Fruit fly (Drosophila melanogaster) whole organism, embryonic: ENCODE results near the gene bmm.

Experiments used
- Adf1 ChIP-seq: fragments of 200-800 bp; sonication (Bioruptor generic); IDR thresholded peaks from 2 replicates; pipeline ENCODE4 v1.3.6; 2022; ENCODE audit warnings: missing biosample characterization, missing genetic modification characterization
- B-H2 ChIP-seq: fragments of 200-800 bp; sonication (Bioruptor generic); optimal IDR thresholded peaks from 2 replicates; lab custom pipeline; 2018; ENCODE audit warnings: missing biosample characterization, mild to moderate bottlenecking, missing genetic modification characterization
- CG10267 ChIP-seq: fragments of 200-800 bp; sonication (Bioruptor generic); optimal IDR thresholded peaks from 2 replicates; lab custom pipeline; 2018; ENCODE audit warnings: missing biosample characterization, mild to moderate bottlenecking, missing genetic modification characterization, moderate library complexity
- CG10274 ChIP-seq: fragments of 200-800 bp; sonication (Bioruptor generic); optimal IDR thresholded peaks from 3 replicates; lab custom pipeline; 2017; ENCODE audit warnings: missing biosample characterization, mild to moderate bottlenecking, missing genetic modification characterization
- CG11247 ChIP-seq: fragments of 200-800 bp; sonication (Bioruptor generic); IDR thresholded peaks from 2 replicates; pipeline ENCODE4 v1.3.6; 2022; ENCODE audit warnings: missing biosample characterization, missing genetic modification characterization
- CG11504 ChIP-seq: fragments of 200-800 bp; sonication (Bioruptor generic); optimal IDR thresholded peaks from 3 replicates; lab custom pipeline; 2019; ENCODE audit warnings: missing biosample characterization, mild to moderate bottlenecking, missing genetic modification characterization, moderate library complexity
- CG12104 ChIP-seq: fragments of 200-800 bp; sonication (Bioruptor generic); optimal IDR thresholded peaks from 3 replicates; lab custom pipeline; 2016; ENCODE audit warnings: missing biosample characterization, missing genetic modification characterization
- CG12659 ChIP-seq: fragments of 200-800 bp; sonication (Bioruptor generic); optimal IDR thresholded peaks from 3 replicates; lab custom pipeline; 2017; ENCODE audit warnings: mild to moderate bottlenecking, missing biosample characterization, missing genetic modification reagents, missing genetic modification characterization
- CG14667 ChIP-seq: fragments of 200-800 bp; sonication (Bioruptor generic); IDR thresholded peaks from 2 replicates; pipeline ENCODE4 v1.3.6; 2022; ENCODE audit warnings: missing biosample characterization, missing genetic modification characterization
- CG1603 ChIP-seq: fragments of 200-800 bp; sonication (Bioruptor generic); optimal IDR thresholded peaks from 2 replicates; lab custom pipeline; 2019; ENCODE audit warnings: missing biosample characterization, mild to moderate bottlenecking, missing genetic modification characterization, moderate library complexity
- CG17186 ChIP-seq: fragments of 200-800 bp; sonication (Bioruptor generic); optimal IDR thresholded peaks from 3 replicates; lab custom pipeline; 2017; ENCODE audit warnings: missing biosample characterization, missing genetic modification reagents, missing genetic modification characterization
- CG2116 ChIP-seq: fragments of 200-800 bp; sonication (Bioruptor generic); optimal IDR thresholded peaks from 3 replicates; lab custom pipeline; 2018; ENCODE audit warnings: missing biosample characterization, mild to moderate bottlenecking, missing genetic modification characterization
- CG2199 ChIP-seq: fragments of 200-800 bp; sonication (Bioruptor generic); IDR thresholded peaks from 3 replicates; pipeline ENCODE4 v1.3.6; 2022; ENCODE audit warnings: missing biosample characterization, missing genetic modification characterization
- CG32767 ChIP-seq: fragments of 200-800 bp; sonication (Bioruptor generic); IDR thresholded peaks from 2 replicates; pipeline ENCODE4 v1.3.6; 2022; ENCODE audit warnings: missing biosample characterization, missing genetic modification characterization
- CG3847 ChIP-seq: fragments of 200-800 bp; sonication (Bioruptor generic); IDR thresholded peaks from 2 replicates; pipeline ENCODE4 v1.3.6; 2022; ENCODE audit warnings: missing biosample characterization, missing genetic modification characterization
- CG4360 ChIP-seq: fragments of 200-800 bp; sonication (Bioruptor generic); IDR thresholded peaks from 2 replicates; pipeline ENCODE4 v1.3.6; 2022; ENCODE audit warnings: missing biosample characterization, missing genetic modification characterization
- CG7271 ChIP-seq: fragments of 200-800 bp; sonication (Bioruptor generic); optimal IDR thresholded peaks from 2 replicates; lab custom pipeline; 2018; ENCODE audit warnings: missing biosample characterization, mild to moderate bottlenecking, missing genetic modification characterization, moderate library complexity
- CG7372 ChIP-seq: fragments of 200-800 bp; sonication (Bioruptor generic); IDR thresholded peaks from 2 replicates; pipeline ENCODE4 v1.3.6; 2022; ENCODE audit warnings: missing biosample characterization, missing genetic modification characterization
- CG8281 ChIP-seq: fragments of 200-800 bp; sonication (Bioruptor generic); optimal IDR thresholded peaks from 2 replicates; lab custom pipeline; 2018; ENCODE audit warnings: missing biosample characterization, mild to moderate bottlenecking, missing genetic modification characterization, moderate library complexity
- CG8290 ChIP-seq, 3 experiments: fragments of 200-800 bp; sonication (Bioruptor generic); optimal IDR thresholded peaks; 2 replicates each; lab custom pipeline; 2016 to 2019; ENCODE audit warnings: missing biosample characterization in 3 of 3, missing genetic modification characterization in 3 of 3, mild to moderate bottlenecking in 2 of 3, moderate library complexity in 1 of 3
- Dek ChIP-seq: fragments of 200-800 bp; sonication (Bioruptor generic); optimal IDR thresholded peaks from 3 replicates; lab custom pipeline; 2019; ENCODE audit warnings: missing biosample characterization, mild to moderate bottlenecking, missing genetic modification characterization, moderate library complexity
- Dp ChIP-seq: fragments of 200-800 bp; sonication (Bioruptor generic); optimal IDR thresholded peaks from 2 replicates; lab custom pipeline; 2018; ENCODE audit warnings: missing biosample characterization, mild to moderate bottlenecking, missing genetic modification characterization, moderate library complexity
- Dref ChIP-seq: fragments of 200-800 bp; sonication (Bioruptor generic); IDR thresholded peaks from 2 replicates; pipeline ENCODE4 v1.3.6; 2022; ENCODE audit warnings: missing biosample characterization, missing genetic modification characterization
- E2f2 ChIP-seq: fragments of 200-800 bp; sonication (Bioruptor generic); IDR thresholded peaks from 2 replicates; pipeline ENCODE4 v1.3.6; 2022; ENCODE audit warnings: missing biosample characterization, missing genetic modification characterization
- H2.0 ChIP-seq: fragments of 200-800 bp; sonication (Bioruptor generic); IDR thresholded peaks from 2 replicates; pipeline ENCODE4 v1.3.6; 2022; ENCODE audit warnings: missing biosample characterization, missing genetic modification characterization
- HLH54F ChIP-seq: fragments of 200-800 bp; sonication (Bioruptor generic); optimal IDR thresholded peaks from 3 replicates; lab custom pipeline; 2016; ENCODE audit warnings: missing biosample characterization, missing genetic modification characterization
- HLHmδ ChIP-seq: fragments of 200-800 bp; sonication (Bioruptor generic); optimal IDR thresholded peaks from 2 replicates; lab custom pipeline; 2018; ENCODE audit warnings: missing biosample characterization, mild to moderate bottlenecking, missing genetic modification characterization, moderate library complexity
- Med ChIP-seq: fragments of 200-800 bp; sonication (Bioruptor generic); peaks from one replicate; lab custom pipeline; 2016; ENCODE audit warnings: missing biosample characterization, missing genetic modification characterization, mild to moderate bottlenecking, inconsistent platforms, moderate library complexity
- NFAT ChIP-seq: fragments of 200-800 bp; sonication (Bioruptor generic); IDR thresholded peaks from 2 replicates; pipeline ENCODE4 v1.3.6; 2022; ENCODE audit warnings: missing biosample characterization, missing genetic modification characterization
- NfI ChIP-seq: fragments of 200-800 bp; sonication (Bioruptor generic); optimal IDR thresholded peaks from 3 replicates; lab custom pipeline; 2018; ENCODE audit warnings: missing biosample characterization, mild to moderate bottlenecking, missing genetic modification characterization, moderate library complexity
- Ptx1 ChIP-seq: fragments of 200-800 bp; sonication (Bioruptor generic); IDR thresholded peaks from 2 replicates; pipeline ENCODE4 v1.3.6; 2022; ENCODE audit warnings: missing biosample characterization, missing genetic modification characterization
- Ravus ChIP-seq: fragments of 200-800 bp; sonication (Bioruptor generic); IDR thresholded peaks from 2 replicates; pipeline ENCODE4 v1.3.6; 2022; ENCODE audit warnings: missing biosample characterization, missing genetic modification characterization
- Rfx ChIP-seq: fragments of 200-800 bp; sonication (Bioruptor generic); IDR thresholded peaks from 2 replicates; pipeline ENCODE4 v1.3.6; 2022; ENCODE audit warnings: missing biosample characterization, missing genetic modification characterization
- Taf1 ChIP-seq: fragments of 200-800 bp; sonication (Bioruptor generic); IDR thresholded peaks from 2 replicates; pipeline ENCODE4 v1.3.6; 2022; ENCODE audit warnings: missing biosample characterization, missing genetic modification characterization
- Vsx1 ChIP-seq: fragments of 200-800 bp; sonication (Bioruptor generic); optimal IDR thresholded peaks from 2 replicates; lab custom pipeline; 2017; ENCODE audit warnings: missing biosample characterization, mild to moderate bottlenecking, missing genetic modification characterization, missing genetic modification reagents
- Xrp1 ChIP-seq: fragments of 200-800 bp; sonication (Bioruptor generic); IDR thresholded peaks from 2 replicates; pipeline ENCODE4 v1.3.6; 2022; ENCODE audit warnings: missing biosample characterization, missing genetic modification characterization
- ac ChIP-seq: fragments of 200-800 bp; sonication (Bioruptor generic); optimal IDR thresholded peaks from 3 replicates; lab custom pipeline; 2017; ENCODE audit warnings: missing biosample characterization, mild to moderate bottlenecking, missing genetic modification characterization
- amos ChIP-seq: fragments of 200-800 bp; sonication (Bioruptor generic); IDR thresholded peaks from 2 replicates; pipeline ENCODE4 v1.3.6; 2022; ENCODE audit warnings: missing biosample characterization, missing genetic modification characterization; ENCODE audit not compliant: partially characterized antibody
- aop ChIP-seq: fragments of 200-800 bp; sonication (Bioruptor generic); IDR thresholded peaks from 2 replicates; pipeline ENCODE4 v1.3.6; 2022; ENCODE audit warnings: missing biosample characterization, missing genetic modification characterization
- chinmo ChIP-seq: fragments of 200-800 bp; sonication (Bioruptor generic); IDR thresholded peaks from 4 replicates; pipeline ENCODE4 v1.3.6; 2022; ENCODE audit warnings: missing biosample characterization, missing genetic modification characterization; ENCODE audit not compliant: partially characterized antibody
- ci ChIP-seq: fragments of 200-800 bp; sonication (Bioruptor generic); IDR thresholded peaks from 3 replicates; pipeline ENCODE4 v1.3.6; 2022; ENCODE audit warnings: missing biosample characterization, missing genetic modification characterization
- da ChIP-seq: fragments of 200-800 bp; sonication (Bioruptor generic); optimal IDR thresholded peaks from 2 replicates; lab custom pipeline; 2016; ENCODE audit warnings: missing biosample characterization, missing genetic modification characterization
- grn ChIP-seq: fragments of 200-800 bp; sonication (Bioruptor generic); optimal IDR thresholded peaks from 3 replicates; lab custom pipeline; 2017; ENCODE audit warnings: missing biosample characterization, missing genetic modification characterization
- lbe ChIP-seq: fragments of 200-800 bp; sonication (Bioruptor generic); optimal IDR thresholded peaks from 2 replicates; lab custom pipeline; 2016; ENCODE audit warnings: missing biosample characterization, mild to moderate bottlenecking, missing genetic modification characterization
- nerfin-2 ChIP-seq: fragments of 200-800 bp; sonication (Bioruptor generic); IDR thresholded peaks from 2 replicates; pipeline ENCODE4 v1.3.6; 2022; ENCODE audit warnings: missing biosample characterization, missing genetic modification characterization; ENCODE audit not compliant: partially characterized antibody
- pzg ChIP-seq: fragments of 200-800 bp; sonication (Bioruptor generic); optimal IDR thresholded peaks from 3 replicates; lab custom pipeline; 2018; ENCODE audit warnings: missing biosample characterization, mild to moderate bottlenecking, missing genetic modification characterization, moderate library complexity
- repo ChIP-seq: fragments of 200-800 bp; sonication (Bioruptor generic); optimal IDR thresholded peaks from 2 replicates; lab custom pipeline; 2016; ENCODE audit warnings: missing biosample characterization, missing genetic modification characterization
- rib ChIP-seq: fragments of 200-800 bp; sonication (Bioruptor generic); IDR thresholded peaks from 2 replicates; pipeline ENCODE4 v1.3.6; 2022; ENCODE audit warnings: missing biosample characterization, missing genetic modification characterization
- ssp ChIP-seq: fragments of 200-800 bp; sonication (Bioruptor generic); IDR thresholded peaks from 2 replicates; pipeline ENCODE4 v1.3.6; 2022; ENCODE audit warnings: missing biosample characterization, missing genetic modification characterization
- zf30C ChIP-seq: fragments of 200-800 bp; sonication (Bioruptor generic); optimal IDR thresholded peaks from 3 replicates; lab custom pipeline; 2018; ENCODE audit warnings: missing biosample characterization, mild to moderate bottlenecking, missing genetic modification characterization
- zfh1 ChIP-seq: fragments of 200-800 bp; sonication (Bioruptor generic); IDR thresholded peaks from 3 replicates; pipeline ENCODE4 v1.3.6; 2022; ENCODE audit warnings: missing biosample characterization, missing genetic modification characterization
- zfh2 ChIP-seq: fragments of 200-800 bp; sonication (Bioruptor generic); optimal IDR thresholded peaks from 2 replicates; lab custom pipeline; 2016; ENCODE audit warnings: missing biosample characterization, missing genetic modification characterization

Gene bmm

dm6 chr3L:14789676-14790075 is 3.5 kb upstream of the bmm start, which contains the start of gene Helz (continued):
- TF ChIP-seq B-H2 (peak; percentile 82), Dp (GFP tag; lab: Kevin White, UChicago) (peak; percentile 96), CG32767 (GFP tag; lab: Robert Waterston, UW) (peak; percentile 13; the same call in 1 of the 2 replicates), CG12104 (no peak), NFAT (GFP tag; lab: Robert Waterston, UW) (peak; percentile 32; the same call in 1 of the 2 replicates), CG1603 (tag; lab: Kevin White, UChicago) (peak; percentile 52), CG2116 (GFP tag; lab: Kevin White, UChicago) (peak; percentile 3), da (GFP tag; lab: Kevin White, UChicago) (no peak), zf30C (GFP tag; lab: Kevin White, UChicago) (no peak), zfh1 (GFP tag; lab: Robert Waterston, UW) (peak; percentile 51; the same call in 2 of the 3 replicates), CG2199 (GFP tag; lab: Robert Waterston, UW) (no peak), zfh2 (peak; percentile 10), HLHmδ (GFP tag; lab: Kevin White, UChicago) (peak; percentile 40), Adf1 (GFP tag; lab: Robert Waterston, UW) (no peak), Ravus (no peak), lbe (GFP tag; lab: Kevin White, UChicago) (peak; percentile 3), CG11247 (GFP tag; lab: Robert Waterston, UW) (peak; percentile 57), Med (GFP tag; lab: Kevin White, UChicago) (peak; percentile 85), Dref (GFP tag; lab: Robert Waterston, UW) (peak; percentile 90), amos (GFP tag; lab: Robert Waterston, UW) (peak; percentile 66), Vsx1 (GFP tag; lab: Kevin White, UChicago) (peak; percentile 20), pzg (peak; percentile 59), CG10267 (peak; percentile 67), CG3847 (GFP tag; lab: Robert Waterston, UW) (peak; percentile 70), nerfin-2 (GFP tag; lab: Robert Waterston, UW) (peak; percentile 31; the same call in 1 of the 2 replicates), CG10274 (GFP tag; lab: Kevin White, UChicago) (no peak), CG8290 (GFP tag; optimal IDR thresholded peaks at IDR 0.05; lab: Kevin White, UChicago) (no peak), CG8290 (tag; optimal IDR thresholded peaks at IDR 0.05; lab: Kevin White, UChicago) (peak in 1 of 2 experiments; percentile 77), ci (GFP tag; lab: Robert Waterston, UW) (peak; percentile 63; the same call in 1 of the 3 replicates), H2.0 (GFP tag; lab: Robert Waterston, UW) (0 out of 2 replicates have a peak, but pooled peaks have one; percentile 12), Rfx (GFP tag; lab: Robert Waterston, UW) (peak; percentile 69), CG12659 (GFP tag; lab: Kevin White, UChicago) (no peak), aop (no peak), Xrp1 (GFP tag; lab: Robert Waterston, UW) (0 out of 2 replicates have a peak, but pooled peaks have one; percentile 19), CG4360 (GFP tag; lab: Robert Waterston, UW) (no peak), rib (GFP tag; lab: Robert Waterston, UW) (peak; percentile 92), NfI (peak; percentile 41), E2f2 (peak; percentile 95)

dm6 chr3L:14785492-14785916 is 708 bp downstream of the bmm start:
- TF ChIP-seq CG7372 (GFP tag; lab: Robert Waterston, UW) (no peak), Taf1 (GFP tag; lab: Robert Waterston, UW) (no peak), CG11504 (tag; lab: Kevin White, UChicago) (peak; percentile 35), CG17186 (GFP tag; lab: Kevin White, UChicago) (no peak), grn (GFP tag; lab: Kevin White, UChicago) (no peak), repo (GFP tag; lab: Kevin White, UChicago) (no peak), Dek (no peak), ssp (GFP tag; lab: Robert Waterston, UW) (0 out of 2 replicates have a peak, but pooled peaks have one; percentile 10), CG14667 (GFP tag; lab: Robert Waterston, UW) (peak; percentile 13; the same call in 1 of the 2 replicates), Ptx1 (GFP tag; lab: Robert Waterston, UW) (peak; percentile 59), CG7271 (tag; lab: Kevin White, UChicago) (no peak), chinmo (GFP tag; lab: Robert Waterston, UW) (peak; percentile 90; the same call in 1 of the 4 replicates), ac (no peak), CG8281 (tag; lab: Kevin White, UChicago) (no peak), HLH54F (GFP tag; lab: Kevin White, UChicago) (no peak)
